Fruit fly (Drosophila melanogaster): ENCODE data around the gene CG32548.

DNA sequence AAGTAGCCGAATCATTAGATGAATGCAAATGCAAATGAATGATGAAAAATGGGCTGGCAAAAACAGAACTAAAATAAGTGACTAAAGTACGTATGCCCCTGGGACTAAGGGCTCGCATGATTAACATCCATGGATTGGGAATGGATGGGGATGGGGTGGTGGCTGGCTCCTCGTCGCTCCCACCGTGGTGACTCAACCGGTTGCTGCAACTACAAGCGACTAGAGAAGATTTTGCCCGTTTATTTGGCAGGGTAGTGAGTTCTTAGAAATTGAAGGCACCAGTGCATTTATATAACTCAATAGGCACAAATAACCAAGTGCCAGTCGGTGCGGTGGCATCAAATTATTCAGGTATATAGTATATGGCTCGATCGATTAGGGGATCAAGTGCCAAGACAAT, 53.6 kb downstream of the CG32548 start, which contains the start of gene Tsf1:
- TF ChIP-seq CG4496 (GFP tag; IDR thresholded peaks at IDR 0.05) (no peak), CG32121 (GFP tag; IDR thresholded peaks at IDR 0.05) (no peak), CG8301 (tag; optimal IDR thresholded peaks at IDR 0.05) (no peak), EcR (GFP tag; optimal IDR thresholded peaks at IDR 0.05) (no peak)
